Worm (Caenorhabditis elegans) whole organism, L1 larva: ENCODE results near the gene F39G3.2.

Experiments
- C16A3.4 ChIP-seq: fragments of 150-350 bp; optimal IDR thresholded peaks from 2 replicates; lab custom pipeline; 2014; ENCODE audit warnings: missing biosample characterization, missing genetic modification characterization
- C34B4.2 ChIP-seq: sonication (generic microtip); optimal IDR thresholded peaks from 2 replicates; lab custom pipeline; 2017; ENCODE audit warnings: mild to moderate bottlenecking, missing genetic modification characterization, missing compliant biosample characterization
- Y116A8C.19 ChIP-seq: sonication (generic microtip); optimal IDR thresholded peaks from 2 replicates; lab custom pipeline; 2016; ENCODE audit warnings: missing compliant biosample characterization, missing genetic modification characterization, borderline replicate concordance
- ceh-63 ChIP-seq: fragments of 200-800 bp; sonication (Bioruptor generic); optimal IDR thresholded peaks from 2 replicates; lab custom pipeline; 2018; ENCODE audit warnings: mild to moderate bottlenecking, missing genetic modification characterization, missing compliant biosample characterization
- ceh-82 ChIP-seq, 3 experiments: fragments of 150-350 bp in 1 of 3; sonication (generic microtip) in 2 of 3; optimal IDR thresholded peaks; 2 replicates each; lab custom pipeline; 2014 to 2017; ENCODE audit warnings: missing biosample characterization in 3 of 3, missing genetic modification characterization in 3 of 3
- efl-1 ChIP-seq, 4 experiments: fragments of 150-350 bp; optimal IDR thresholded peaks in 3 of 4; peaks in 1 of 4; 1 replicate in 1 of 4; 2 replicates in 3 of 4; lab custom pipeline; 2014; ENCODE audit warnings: missing biosample characterization in 2 of 4, missing genetic modification characterization in 2 of 4, missing genetic modification reagents in 2 of 4
- egl-27 ChIP-seq, 2 experiments: fragments of 150-350 bp in 1 of 2; sonication (generic microtip); optimal IDR thresholded peaks; 3 replicates each; lab custom pipeline; 2017 to 2018; ENCODE audit warnings: missing biosample characterization in 2 of 2, missing genetic modification characterization in 2 of 2, missing genetic modification reagents in 2 of 2
- elt-2 ChIP-seq: sonication (generic microtip); optimal IDR thresholded peaks from 2 replicates; lab custom pipeline; 2016; ENCODE audit warnings: missing genetic modification characterization, mild to moderate bottlenecking, inconsistent platforms, missing compliant biosample characterization, missing genetic modification reagents
- fkh-4 ChIP-seq: sonication (generic microtip); optimal IDR thresholded peaks from 2 replicates; lab custom pipeline; 2016; ENCODE audit warnings: missing compliant biosample characterization, missing genetic modification characterization, borderline replicate concordance
- fos-1 ChIP-seq: fragments of 150-350 bp; optimal IDR thresholded peaks from 2 replicates; lab custom pipeline; 2014; ENCODE audit warnings: missing biosample characterization, missing genetic modification characterization
- hpl-2 ChIP-seq: fragments of 150-350 bp; optimal IDR thresholded peaks from 2 replicates; lab custom pipeline; 2014; ENCODE audit warnings: missing biosample characterization, missing genetic modification reagents, missing genetic modification characterization
- jun-1 ChIP-seq: fragments of 150-350 bp; optimal IDR thresholded peaks from 2 replicates; lab custom pipeline; 2014; ENCODE audit warnings: missing biosample characterization, missing genetic modification reagents, missing genetic modification characterization
- mab-9 ChIP-seq: fragments of 200-800 bp; sonication (Bioruptor generic); IDR thresholded peaks from 2 replicates; pipeline ENCODE4 v1.3.6; 2022; ENCODE audit warnings: missing genetic modification reagents, missing genetic modification characterization, missing compliant biosample characterization
- nhr-19 ChIP-seq: fragments of 200-800 bp; sonication (Bioruptor generic); conservative IDR thresholded peaks from 2 replicates; pipeline ENCODE4 v1.3.6; 2022; ENCODE audit warnings: missing genetic modification characterization, missing compliant biosample characterization
- nhr-28 ChIP-seq: fragments of 150-350 bp; optimal IDR thresholded peaks from 2 replicates; lab custom pipeline; 2014; ENCODE audit warnings: missing biosample characterization, missing genetic modification characterization
- nhr-47 ChIP-seq: sonication (generic microtip); optimal IDR thresholded peaks from 2 replicates; lab custom pipeline; 2016; ENCODE audit warnings: mild to moderate bottlenecking, missing genetic modification characterization, moderate library complexity, missing compliant biosample characterization
- rnt-1 ChIP-seq: sonication (generic microtip); optimal IDR thresholded peaks from 2 replicates; lab custom pipeline; 2016; ENCODE audit warnings: mild to moderate bottlenecking, missing genetic modification characterization, moderate library complexity, missing compliant biosample characterization
- snpc-4 ChIP-seq: fragments of 150-350 bp; optimal IDR thresholded peaks from 2 replicates; lab custom pipeline; 2014; ENCODE audit warnings: missing biosample characterization, missing genetic modification characterization
- snu-23 ChIP-seq: sonication (generic microtip); optimal IDR thresholded peaks from 2 replicates; lab custom pipeline; 2016; ENCODE audit warnings: missing genetic modification characterization, missing compliant biosample characterization
- sup-37 ChIP-seq: fragments of 200-800 bp; sonication (Bioruptor generic); optimal IDR thresholded peaks from 2 replicates; lab custom pipeline; 2018; ENCODE audit warnings: mild to moderate bottlenecking, missing genetic modification characterization, missing compliant biosample characterization
- swsn-7 ChIP-seq: sonication (generic microtip); optimal IDR thresholded peaks from 2 replicates; lab custom pipeline; 2016; ENCODE audit warnings: missing genetic modification characterization, missing compliant biosample characterization
- tbx-2 ChIP-seq: sonication (generic microtip); optimal IDR thresholded peaks from 2 replicates; lab custom pipeline; 2016; ENCODE audit warnings: missing genetic modification characterization, missing compliant biosample characterization
- unc-130 ChIP-seq: fragments of 150-350 bp; optimal IDR thresholded peaks from 2 replicates; lab custom pipeline; 2017; ENCODE audit warnings: missing biosample characterization, missing genetic modification characterization, inconsistent platforms

Gene F39G3.2

DNA sequence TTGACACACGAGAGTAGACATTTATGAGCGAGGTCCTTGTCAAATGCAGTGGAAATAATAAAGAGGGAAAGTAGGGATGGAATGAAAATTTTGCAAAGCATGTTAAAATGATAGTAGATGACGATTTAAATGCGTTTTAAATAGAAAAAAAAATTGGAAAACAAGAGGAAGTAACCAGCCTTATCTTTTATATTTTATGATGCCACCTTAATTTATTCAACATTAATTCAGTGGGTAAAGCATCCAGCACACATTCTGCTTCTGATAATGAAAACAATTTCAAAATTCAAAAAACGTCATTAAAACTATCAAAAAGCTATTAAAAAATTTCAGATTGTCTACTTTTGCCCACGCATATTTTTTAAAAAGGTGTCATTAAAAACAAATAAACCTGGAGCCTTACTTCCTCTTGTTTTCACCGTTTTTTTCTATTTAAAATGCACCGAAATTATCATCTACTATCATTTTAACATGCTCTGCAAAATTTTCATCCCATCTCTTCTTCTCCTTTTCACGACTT lies 47.8 kb downstream of the F39G3.2 start, which contains the start of the genes Y60C6A.2 and Y60C6A.3:
Y60C6A.2 (minus strand) TSS at position 101 of the 520 bp plus-strand sequence.
Y60C6A.3 (plus strand) TSS at position 470 of the 520 bp plus-strand sequence.
- no peak for TF ChIP-seq swsn-7
- no peak for TF ChIP-seq rnt-1

DNA sequence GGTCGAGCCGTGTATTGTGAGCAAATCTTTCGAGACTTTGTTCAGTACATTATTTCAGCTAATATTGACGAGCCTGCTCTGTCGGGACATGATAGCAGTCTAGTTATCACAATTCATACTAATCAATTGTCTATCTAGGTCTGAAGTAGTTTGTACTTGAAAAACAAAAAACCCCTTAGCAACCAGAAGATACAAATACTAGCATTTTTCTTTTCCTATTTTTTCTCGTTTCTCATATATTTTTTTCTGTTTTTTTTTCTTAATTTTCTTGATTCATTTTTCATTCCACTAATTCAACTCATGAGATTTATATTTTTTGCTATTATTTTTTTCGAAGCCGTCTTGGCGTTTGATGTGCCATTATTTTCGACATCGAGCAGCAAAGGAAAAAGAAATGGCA lies 49.5 kb downstream of the F39G3.2 start, which contains the start of gene R02F11.9:
R02F11.9 (plus strand) TSS at position 301 of the 400 bp plus-strand sequence.
- no peak for TF ChIP-seq fkh-4 (tag; lab: Kevin White, UChicago)
- no peak for TF ChIP-seq jun-1
- TF ChIP-seq, all 84 proteins: peak for 0

DNA sequence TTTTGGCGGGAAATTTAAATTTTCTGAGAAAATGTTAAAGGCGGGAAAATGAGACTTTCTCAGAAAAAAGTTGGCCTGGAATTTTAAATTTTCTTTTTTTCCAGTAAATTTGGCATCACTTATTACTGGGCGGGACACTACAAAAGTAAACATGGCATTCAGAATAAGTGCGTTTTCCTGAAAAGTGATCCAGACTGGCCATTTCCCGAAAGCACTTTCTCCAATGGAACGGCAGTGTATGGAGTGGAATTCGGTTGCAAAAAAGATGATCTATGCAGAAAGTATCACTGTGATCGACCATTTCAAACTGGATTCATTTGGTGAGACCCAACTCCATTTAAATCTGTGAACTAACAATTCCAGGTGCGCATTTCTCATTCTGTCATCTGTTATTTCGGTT lies 50.2 kb downstream of the F39G3.2 start:
- TF ChIP-seq efl-1 (optimal IDR thresholded peaks at IDR 0.05; lab: Kevin White, UChicago) (no peak), efl-1 (GFP tag; optimal IDR thresholded peaks at IDR 0.05 in 1 of 2; lab: Kevin White, UChicago) (peak in 1 of 2 experiments; percentile 87), snu-23 (no peak)
- TF ChIP-seq, all 84 proteins: peak for 1

DNA sequence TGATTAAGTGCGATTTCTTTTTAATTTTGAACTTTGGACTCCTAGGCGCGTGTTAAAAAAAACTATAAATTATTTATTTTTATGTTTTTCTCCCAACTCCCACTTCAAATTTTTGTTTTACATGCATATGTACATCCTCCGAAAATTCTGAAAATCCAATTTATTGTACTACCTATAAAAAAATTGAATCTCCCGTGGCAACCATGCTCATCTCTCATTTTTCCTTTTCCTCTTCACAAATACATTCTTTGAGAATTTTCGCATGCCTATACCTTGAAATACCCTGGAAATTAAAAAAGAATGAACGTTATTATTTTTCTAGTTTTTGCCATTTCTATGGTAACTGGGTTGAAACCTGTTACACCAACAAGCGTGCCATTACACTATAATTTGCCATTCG lies 51.2 kb downstream of the F39G3.2 start, which contains the start of gene R02F11.10:
R02F11.10 (plus strand) TSS at position 301 of the 400 bp plus-strand sequence.
- TF ChIP-seq elt-2 (tag; lab: Kevin White, UChicago): no peak
- TF ChIP-seq C16A3.4: no peak
- no peak for TF ChIP-seq mab-9 (GFP tag; lab: Robert Waterston, UW)
- no peak for TF ChIP-seq hpl-2 (GFP tag; lab: Kevin White, UChicago)
- no peak for TF ChIP-seq snpc-4 (tag; lab: Kevin White, UChicago)
- no peak for TF ChIP-seq Y116A8C.19
- no peak for TF ChIP-seq nhr-28 (tag; lab: Kevin White, UChicago)
- no peak for TF ChIP-seq tbx-2 (tag; lab: Kevin White, UChicago)
- no peak for TF ChIP-seq nhr-19
- no peak for TF ChIP-seq sup-37 (GFP tag; lab: Kevin White, UChicago)

DNA sequence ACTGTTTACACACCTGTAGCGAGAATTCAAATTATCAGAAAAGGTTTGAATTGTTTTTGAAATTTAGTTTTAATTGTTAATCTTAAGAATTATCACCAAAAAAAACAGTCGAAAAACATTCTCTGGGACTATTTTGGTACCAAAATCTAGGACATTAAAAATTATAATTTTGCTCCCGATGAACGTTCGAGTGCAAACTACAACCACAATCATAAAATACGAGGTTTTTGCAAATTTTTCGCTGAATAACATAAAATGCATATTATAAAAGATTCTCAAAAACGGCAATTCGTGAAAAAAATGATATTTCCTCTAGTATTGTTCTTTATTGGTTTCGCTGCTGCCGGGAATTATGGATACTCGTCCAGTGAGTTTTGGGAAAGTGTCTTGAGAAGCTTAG lies 52.7 kb downstream of the F39G3.2 start, which contains the start of gene R02F11.12:
R02F11.12 (plus strand) TSS at position 301 of the 400 bp plus-strand sequence.
- TF ChIP-seq unc-130 (no peak), ceh-63 (GFP tag; lab: Kevin White, UChicago) (no peak), fkh-4 (tag; lab: Kevin White, UChicago) (no peak), nhr-47 (tag; lab: Kevin White, UChicago) (no peak), C34B4.2 (tag; lab: Kevin White, UChicago) (no peak), egl-27 (tag; optimal IDR thresholded peaks at IDR 0.05; lab: Kevin White, UChicago) (no peak), ceh-82 (tag; optimal IDR thresholded peaks at IDR 0.05; lab: Kevin White, UChicago) (no peak), fos-1 (tag; lab: Kevin White, UChicago) (no peak)
